Worm (Caenorhabditis elegans): ENCODE measurements around the gene meg-4.

The meg-4 gene

ce11 chrX:1735941-1736340 lies 53.2 kb downstream of the meg-4 start, which contains the start of gene F07G6.12:
TSS of gene F07G6.12 (plus strand) at chrX:1736241.
- TF ChIP-seq B0035.1 (tag; optimal IDR thresholded peaks at IDR 0.05), result no peak
- TF ChIP-seq F57C9.4 (tag; optimal IDR thresholded peaks at IDR 0.05), result no peak
- no peak for TF ChIP-seq D2030.7 (GFP tag; IDR thresholded peaks at IDR 0.05)
- TF ChIP-seq rcor-1 (GFP tag; IDR thresholded peaks at IDR 0.05), result no peak
- no peak for TF ChIP-seq nfya-2 (GFP tag; IDR thresholded peaks at IDR 0.05)
- TF ChIP-seq snpc-4 (GFP tag; optimal IDR thresholded peaks at IDR 0.05), result no peak
- TF ChIP-seq snpc-4 (tag; optimal IDR thresholded peaks at IDR 0.05), result no peak
- no peak for TF ChIP-seq ccch-3 (GFP tag; optimal IDR thresholded peaks at IDR 0.05)
- TF ChIP-seq sptf-2 (GFP tag; optimal IDR thresholded peaks at IDR 0.05), result no peak
- no peak for TF ChIP-seq hlh-12 (tag; optimal IDR thresholded peaks at IDR 0.05)
- TF ChIP-seq nhr-27 (tag; optimal IDR thresholded peaks at IDR 0.05), result no peak
- no peak for TF ChIP-seq tlf-1 (GFP tag; optimal IDR thresholded peaks at IDR 0.05)
- TF ChIP-seq dox-1 (GFP tag; IDR thresholded peaks at IDR 0.05), result no peak
- TF ChIP-seq mxl-1 (tag; optimal IDR thresholded peaks at IDR 0.05), result no peak
- no peak for TF ChIP-seq rpc-1 (optimal IDR thresholded peaks at IDR 0.05)
- TF ChIP-seq rpc-1 (tag; optimal IDR thresholded peaks at IDR 0.05), result no peak
- TF ChIP-seq gei-17 (GFP tag; optimal IDR thresholded peaks at IDR 0.05), result no peak
- TF ChIP-seq hmg-1.2 (GFP tag; IDR thresholded peaks at IDR 0.05), result no peak
- TF ChIP-seq sea-2 (GFP tag; IDR thresholded peaks at IDR 0.05), result no peak
- TF ChIP-seq lin-35 (GFP tag; optimal IDR thresholded peaks at IDR 0.05), result no peak
- no peak for TF ChIP-seq hmg-20 (GFP tag; IDR thresholded peaks at IDR 0.05)
- TF ChIP-seq snpc-3.4 (tag; optimal IDR thresholded peaks at IDR 0.05), result no peak
